Worm (Caenorhabditis elegans) whole organism, early embryonic: Measurements from ENCODE around the gene F07C4.6.

Experiments
- B0310.2 ChIP-seq: sonication (generic microtip); optimal IDR thresholded peaks from 2 replicates; lab custom pipeline; 2016; ENCODE audit warnings: mild to moderate bottlenecking, missing genetic modification characterization, missing compliant biosample characterization
- aly-1 ChIP-seq: sonication (generic microtip); optimal IDR thresholded peaks from 2 replicates; lab custom pipeline; 2016; ENCODE audit warnings: missing genetic modification characterization, missing compliant biosample characterization
- ama-1 ChIP-seq: fragments of 150-350 bp; optimal IDR thresholded peaks from 2 replicates; lab custom pipeline; 2014
- ceh-36 ChIP-seq: sonication (generic microtip); optimal IDR thresholded peaks from 2 replicates; lab custom pipeline; 2016; ENCODE audit warnings: missing genetic modification characterization, inconsistent platforms, missing compliant biosample characterization
- ets-7 ChIP-seq: sonication (generic microtip); optimal IDR thresholded peaks from 2 replicates; lab custom pipeline; 2016; ENCODE audit warnings: missing genotype, missing genetic modification characterization, missing compliant biosample characterization
- flt-1 ChIP-seq: fragments of 200-800 bp; sonication (Bioruptor generic); IDR thresholded peaks from 2 replicates; pipeline ENCODE4 v1.3.6; 2022; ENCODE audit warnings: missing genetic modification characterization, missing compliant biosample characterization
- hmbx-1 ChIP-seq: sonication (generic microtip); optimal IDR thresholded peaks from 2 replicates; lab custom pipeline; 2016; ENCODE audit warnings: mild to moderate bottlenecking, missing genetic modification characterization, missing compliant biosample characterization
- hmg-4 ChIP-seq: fragments of 200-800 bp; sonication (Bioruptor generic); optimal IDR thresholded peaks from 2 replicates; lab custom pipeline; 2018; ENCODE audit warnings: mild to moderate bottlenecking, missing genetic modification characterization, missing compliant biosample characterization
- hnd-1 ChIP-seq: sonication (generic microtip); optimal IDR thresholded peaks from 2 replicates; lab custom pipeline; 2016; ENCODE audit warnings: missing genetic modification characterization, missing compliant biosample characterization
- pes-1 ChIP-seq: fragments of 200-800 bp; sonication (Bioruptor generic); IDR thresholded peaks from 2 replicates; pipeline ENCODE4 v1.3.6; 2022; ENCODE audit warnings: missing genetic modification reagents, missing genetic modification characterization, missing compliant biosample characterization
- scrt-1 ChIP-seq: fragments of 200-800 bp; sonication (Bioruptor generic); IDR thresholded peaks from 2 replicates; pipeline ENCODE4 v1.3.6; 2022; ENCODE audit warnings: missing genetic modification characterization, missing compliant biosample characterization
- sea-1 ChIP-seq: fragments of 200-800 bp; sonication (Bioruptor generic); conservative IDR thresholded peaks from 2 replicates; pipeline ENCODE4 v1.3.6; 2022; ENCODE audit warnings: missing genetic modification characterization, missing compliant biosample characterization
- tbx-37 ChIP-seq: fragments of 200-800 bp; sonication (Bioruptor generic); conservative IDR thresholded peaks from 2 replicates; pipeline ENCODE4 v1.3.6; 2022; ENCODE audit warnings: missing genetic modification reagents, missing genetic modification characterization, missing compliant biosample characterization

DNA sequence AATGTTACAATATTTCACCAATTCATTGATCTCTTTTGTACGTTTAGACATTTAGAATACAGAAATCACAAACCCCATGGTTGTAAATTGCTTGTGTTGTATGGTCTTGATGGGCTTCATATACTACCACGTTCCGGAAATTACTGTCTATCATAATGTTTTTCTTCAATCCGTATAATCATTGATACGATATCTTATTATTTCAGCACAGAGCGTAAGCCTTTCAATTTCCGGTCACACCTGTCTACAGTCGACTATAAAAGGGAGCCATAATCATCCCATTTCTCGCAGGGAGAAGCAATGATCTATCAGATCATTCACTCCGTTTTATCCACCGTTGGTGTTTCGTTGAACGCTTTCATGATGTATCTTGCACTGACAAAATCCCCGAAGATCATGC is 2.9 kb downstream of the F07C4.6 start, which contains the start of gene srd-30:
- TF ChIP-seq hmbx-1 (tag; lab: Kevin White, UChicago), result no peak
- TF ChIP-seq hnd-1 (tag; lab: Kevin White, UChicago), result no peak
- TF ChIP-seq ama-1, result no peak
- no peak for TF ChIP-seq B0310.2 (tag; lab: Kevin White, UChicago)
- TF ChIP-seq tbx-37 (GFP tag; lab: Robert Waterston, UW), result no peak
- TF ChIP-seq aly-1 (tag; lab: Kevin White, UChicago), result no peak
- no peak for TF ChIP-seq ceh-36 (tag; lab: Kevin White, UChicago)
- no peak for TF ChIP-seq ets-7 (tag; lab: Kevin White, UChicago)
- TF ChIP-seq flt-1, result no peak
- TF ChIP-seq scrt-1 (GFP tag; lab: Robert Waterston, UW), result no peak
- TF ChIP-seq pes-1 (GFP tag; lab: Robert Waterston, UW), result no peak
- TF ChIP-seq sea-1 (GFP tag; lab: Robert Waterston, UW), result no peak
- no peak for TF ChIP-seq hmg-4 (GFP tag; lab: Kevin White, UChicago)
